Worm (Caenorhabditis elegans): ENCODE results near the gene cutl-21.

cutl-21 gene

DNA sequence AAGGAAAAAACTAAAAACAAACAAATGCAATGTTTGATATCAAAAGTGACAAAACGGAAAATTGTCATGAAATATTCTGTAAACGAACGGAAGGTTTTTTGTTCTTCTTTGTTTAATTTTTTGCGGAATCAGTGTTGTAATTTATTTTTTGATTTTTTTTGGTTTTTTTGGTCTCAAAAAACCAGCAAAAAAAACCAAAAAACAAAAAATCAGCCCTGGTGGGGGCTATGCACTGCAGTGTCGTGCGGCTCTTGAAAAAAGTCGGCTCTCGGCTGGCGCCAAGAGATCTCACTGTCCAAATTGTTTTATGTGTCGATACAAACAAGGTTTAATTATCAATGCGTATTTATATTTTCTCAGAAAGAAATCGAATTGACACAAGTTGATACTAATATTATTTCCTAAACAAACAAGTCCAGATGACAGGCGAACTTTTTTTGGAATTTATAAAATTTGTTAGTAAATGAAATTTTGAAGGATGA lies 8.3 kb downstream of the cutl-21 start:
- TF ChIP-seq pqm-1 (tag; optimal IDR thresholded peaks at IDR 0.05): no peak
- TF ChIP-seq ref-2 (tag; optimal IDR thresholded peaks at IDR 0.05): no peak
- no peak for TF ChIP-seq pax-1 (tag; optimal IDR thresholded peaks at IDR 0.05)
- TF ChIP-seq npax-4 (tag; optimal IDR thresholded peaks at IDR 0.05): no peak
- no peak for TF ChIP-seq K09A11.1 (tag; optimal IDR thresholded peaks at IDR 0.05; ENCODE audit: insufficient read depth)
- no peak for TF ChIP-seq ceh-2 (tag; optimal IDR thresholded peaks at IDR 0.05)
- TF ChIP-seq dmd-4 (tag; optimal IDR thresholded peaks at IDR 0.05; ENCODE audit: borderline replicate concordance): no peak
- no peak for TF ChIP-seq zip-5 (tag; optimal IDR thresholded peaks at IDR 0.05)
- no peak for TF ChIP-seq ceh-34 (tag; optimal IDR thresholded peaks at IDR 0.05)
- TF ChIP-seq nhr-11 (tag; optimal IDR thresholded peaks at IDR 0.05): no peak
- no peak for TF ChIP-seq sdc-2 (tag; optimal IDR thresholded peaks at IDR 0.05)
- TF ChIP-seq fkh-10 (GFP tag; optimal IDR thresholded peaks at IDR 0.05): no peak
- no peak for TF ChIP-seq hlh-15 (tag; optimal IDR thresholded peaks at IDR 0.05)
- TF ChIP-seq lin-11 (tag; optimal IDR thresholded peaks at IDR 0.05): no peak
- TF ChIP-seq elt-4 (tag; optimal IDR thresholded peaks at IDR 0.05): no peak
- no peak for TF ChIP-seq ama-1 (optimal IDR thresholded peaks at IDR 0.05)
- TF ChIP-seq madf-2 (tag; optimal IDR thresholded peaks at IDR 0.05): no peak
- no peak for TF ChIP-seq pha-4 (tag; optimal IDR thresholded peaks at IDR 0.05)

DNA sequence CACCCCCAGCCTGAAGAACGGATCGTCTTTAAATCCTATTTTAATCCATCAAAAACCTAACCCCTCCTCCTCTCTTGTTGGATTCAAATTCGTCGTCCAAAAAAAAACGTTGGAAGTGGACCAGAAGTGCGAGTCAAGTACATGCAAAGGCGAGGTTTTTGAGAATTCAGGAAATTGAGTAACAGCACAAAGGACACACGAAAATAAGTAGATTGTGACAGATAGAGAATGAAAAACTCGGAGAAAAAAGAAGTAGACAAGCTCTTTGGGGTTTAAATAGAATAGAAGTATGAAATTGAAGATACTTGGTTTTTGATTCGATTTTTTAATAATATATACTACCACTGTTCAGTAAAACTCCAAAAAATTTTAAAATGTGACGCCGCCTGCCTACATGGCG lies 10.6 kb downstream of the cutl-21 start:
- peak; percentile 70 for TF ChIP-seq unc-42 (tag; optimal IDR thresholded peaks at IDR 0.05)
- TF ChIP-seq fax-1 (tag; optimal IDR thresholded peaks at IDR 0.05): no peak
- no peak for TF ChIP-seq elt-2 (tag; optimal IDR thresholded peaks at IDR 0.05)
- TF ChIP-seq C38D4.7 (GFP tag; optimal IDR thresholded peaks at IDR 0.05): no peak
- no peak for TF ChIP-seq sdc-2 (tag; optimal IDR thresholded peaks at IDR 0.05)
- TF ChIP-seq Y22D7AL.16 (tag; optimal IDR thresholded peaks at IDR 0.05): no peak

DNA sequence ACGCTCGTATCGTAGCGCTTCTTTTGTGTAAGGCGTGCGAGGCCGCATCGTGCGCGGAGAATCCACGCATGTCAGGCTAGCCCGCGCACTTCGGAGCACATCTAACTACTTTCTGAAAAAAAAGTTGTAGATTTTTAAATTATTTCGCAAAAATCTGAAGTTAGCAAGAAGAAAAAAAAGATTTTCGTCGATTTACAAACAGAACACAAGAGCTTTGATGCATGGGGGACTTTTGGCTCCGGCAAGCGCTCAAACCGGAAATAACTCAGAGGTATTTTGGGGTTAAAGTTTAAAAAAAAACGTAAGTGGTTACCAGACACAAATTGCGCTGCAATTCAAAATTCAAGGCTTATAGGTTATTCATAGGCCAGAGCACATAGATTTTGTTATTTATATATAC lies 13.3 kb downstream of the cutl-21 start, which contains the start of the genes F55A4.13 and nlf-1:
TSS of gene F55A4.13 (minus strand) at position 101 of the 400 bp plus-strand sequence.
TSS of gene nlf-1 (minus strand) at position 112 of the 400 bp plus-strand sequence.
- TF ChIP-seq dve-1 (tag; optimal IDR thresholded peaks at IDR 0.05) (no peak), npax-4 (tag; optimal IDR thresholded peaks at IDR 0.05) (no peak), gmeb-2 (tag; optimal IDR thresholded peaks at IDR 0.05) (no peak)

DNA sequence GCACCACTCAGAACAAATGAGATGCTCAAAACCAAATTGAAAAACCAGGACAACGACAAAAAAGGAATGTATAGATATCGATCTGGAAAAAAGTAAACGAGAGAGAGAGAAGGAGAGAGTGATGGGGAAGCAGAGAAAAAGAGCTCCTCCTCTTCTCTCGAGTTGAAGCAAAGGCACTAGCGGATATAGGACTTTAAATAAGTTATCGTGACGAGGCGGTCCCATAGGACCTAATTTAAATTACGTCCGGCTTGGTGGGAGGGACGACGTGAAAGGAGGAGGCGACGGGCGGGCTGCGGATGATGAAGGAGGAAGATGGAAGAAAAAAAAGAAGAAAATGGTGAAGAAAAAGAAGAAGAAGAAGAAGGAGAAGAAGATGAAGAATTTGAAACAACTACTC lies 14.4 kb downstream of the cutl-21 start:
- TF ChIP-seq ref-2 (tag; optimal IDR thresholded peaks at IDR 0.05): no peak
- TF ChIP-seq unc-3 (GFP tag; conservative IDR thresholded peaks at IDR 0.05): no peak
- TF ChIP-seq unc-3 (tag; optimal IDR thresholded peaks at IDR 0.05): peak; percentile 22
- peak; percentile 75 for TF ChIP-seq ceh-31 (tag; optimal IDR thresholded peaks at IDR 0.05)
- TF ChIP-seq ets-4 (tag; optimal IDR thresholded peaks at IDR 0.05): no peak
- peak; percentile 40 for TF ChIP-seq fkh-10 (GFP tag; optimal IDR thresholded peaks at IDR 0.05)
- TF ChIP-seq sdc-2 (tag; optimal IDR thresholded peaks at IDR 0.05): peak; percentile 20
- no peak for TF ChIP-seq C38D4.7 (GFP tag; optimal IDR thresholded peaks at IDR 0.05)
- TF ChIP-seq C08G9.2 (tag; optimal IDR thresholded peaks at IDR 0.05): peak; percentile 25
- TF ChIP-seq ceh-19 (GFP tag; optimal IDR thresholded peaks at IDR 0.05): peak; percentile 28
- peak; percentile 17 for TF ChIP-seq ceh-18 (tag; optimal IDR thresholded peaks at IDR 0.05)
- TF ChIP-seq mec-3 (tag; optimal IDR thresholded peaks at IDR 0.05; ENCODE audit: borderline replicate concordance): no peak
- no peak for TF ChIP-seq ama-1 (optimal IDR thresholded peaks at IDR 0.05)
- TF ChIP-seq ceh-24 (tag; optimal IDR thresholded peaks at IDR 0.05): no peak
- TF ChIP-seq tbx-2 (tag; optimal IDR thresholded peaks at IDR 0.05): peak; percentile 40
- peak; percentile 99 for TF ChIP-seq unc-42 (tag; optimal IDR thresholded peaks at IDR 0.05)
- peak; percentile 8 for TF ChIP-seq ceh-34 (tag; optimal IDR thresholded peaks at IDR 0.05)
- no peak for TF ChIP-seq ahr-1 (tag; optimal IDR thresholded peaks at IDR 0.05)
- TF ChIP-seq pqm-1 (tag; optimal IDR thresholded peaks at IDR 0.05): no peak
- peak; percentile 47 for TF ChIP-seq ceh-14 (tag; optimal IDR thresholded peaks at IDR 0.05)
- TF ChIP-seq hlh-13 (GFP tag; optimal IDR thresholded peaks at IDR 0.05): no peak
- no peak for TF ChIP-seq nhr-11 (tag; optimal IDR thresholded peaks at IDR 0.05)
- TF ChIP-seq pag-3 (tag; optimal IDR thresholded peaks at IDR 0.05; ENCODE audit: borderline replicate concordance): peak; percentile 13
- TF ChIP-seq pros-1 (tag; optimal IDR thresholded peaks at IDR 0.05): no peak
- no peak for TF ChIP-seq gmeb-2 (tag; optimal IDR thresholded peaks at IDR 0.05)
- TF ChIP-seq Y22D7AL.16 (tag; optimal IDR thresholded peaks at IDR 0.05): no peak
- peak; percentile 9 for TF ChIP-seq nfya-1 (tag; optimal IDR thresholded peaks at IDR 0.05)
